Worm (Caenorhabditis elegans) whole organism, mixed stage, embryonic: ENCODE measurements around the gene T16G12.13.

Experiments
- M03D4.4 ChIP-seq: sonication (generic microtip); optimal IDR thresholded peaks from 2 replicates; lab custom pipeline; 2017; ENCODE audit warnings: mild to moderate bottlenecking, missing genetic modification characterization, missing compliant biosample characterization
- ceh-43 ChIP-seq: fragments of 200-800 bp; sonication (Bioruptor generic); optimal IDR thresholded peaks from 2 replicates; lab custom pipeline; 2018; ENCODE audit warnings: mild to moderate bottlenecking, missing genetic modification characterization, moderate library complexity, missing compliant biosample characterization
- ces-1 ChIP-seq: fragments of 150-350 bp; optimal IDR thresholded peaks from 2 replicates; lab custom pipeline; 2014; ENCODE audit warnings: missing biosample characterization, missing genetic modification reagents, missing genetic modification characterization
- elt-3 ChIP-seq: fragments of 150-350 bp; optimal IDR thresholded peaks from 2 replicates; lab custom pipeline; 2014; ENCODE audit warnings: missing biosample characterization, missing genetic modification characterization
- lin-13 ChIP-seq: fragments of 150-350 bp; optimal IDR thresholded peaks from 2 replicates; lab custom pipeline; 2014; ENCODE audit warnings: missing biosample characterization, missing genetic modification characterization
- lsy-2 ChIP-seq: fragments of 150-350 bp; optimal IDR thresholded peaks from 2 replicates; lab custom pipeline; 2014; ENCODE audit warnings: missing biosample characterization, missing genetic modification characterization
- mep-1 ChIP-seq: fragments of 150-350 bp; optimal IDR thresholded peaks from 2 replicates; lab custom pipeline; 2017; ENCODE audit warnings: missing biosample characterization, missing genetic modification reagents, missing genetic modification characterization, inconsistent platforms
- nhr-12 ChIP-seq: fragments of 150-350 bp; optimal IDR thresholded peaks from 2 replicates; lab custom pipeline; 2014; ENCODE audit warnings: missing biosample characterization, missing genetic modification characterization
- nhr-2 ChIP-seq: fragments of 150-350 bp; optimal IDR thresholded peaks from 2 replicates; lab custom pipeline; 2014; ENCODE audit warnings: missing biosample characterization, missing genetic modification characterization
- nhr-237 ChIP-seq: fragments of 150-350 bp; optimal IDR thresholded peaks from 2 replicates; lab custom pipeline; 2014; ENCODE audit warnings: missing biosample characterization, missing genetic modification characterization
- nhr-28 ChIP-seq: fragments of 150-350 bp; optimal IDR thresholded peaks from 2 replicates; lab custom pipeline; 2014; ENCODE audit warnings: missing biosample characterization, missing genetic modification characterization
- snpc-4 ChIP-seq: fragments of 150-350 bp; optimal IDR thresholded peaks from 2 replicates; lab custom pipeline; 2014; ENCODE audit warnings: missing biosample characterization, missing genetic modification characterization
- unc-62 ChIP-seq: fragments of 150-350 bp; optimal IDR thresholded peaks from 2 replicates; lab custom pipeline; 2014; ENCODE audit warnings: missing biosample characterization, missing genetic modification reagents, missing genetic modification characterization
- ztf-11 ChIP-seq: fragments of 150-350 bp; optimal IDR thresholded peaks from 2 replicates; lab custom pipeline; 2014; ENCODE audit warnings: missing biosample characterization, missing genetic modification characterization

ce11 chrIII:10083242-10083641, 22.6 kb downstream of the T16G12.13 start, which contains the start of gene T16H12.3:
- TF ChIP-seq nhr-2 (tag; lab: Kevin White, UChicago) (no peak), nhr-28 (tag; lab: Kevin White, UChicago) (no peak), nhr-12 (tag; lab: Kevin White, UChicago) (no peak), nhr-237 (no peak), lsy-2 (tag; lab: Kevin White, UChicago) (no peak), elt-3 (tag; lab: Kevin White, UChicago) (no peak), M03D4.4 (tag; lab: Kevin White, UChicago) (no peak), snpc-4 (tag; lab: Kevin White, UChicago) (no peak), mep-1 (tag; lab: Kevin White, UChicago) (no peak), lin-13 (tag; lab: Kevin White, UChicago) (no peak), ceh-43 (GFP tag; lab: Kevin White, UChicago) (no peak), unc-62 (GFP tag; lab: Kevin White, UChicago) (no peak), ces-1 (no peak), ztf-11 (tag; lab: Kevin White, UChicago) (no peak)
